Worm (Caenorhabditis elegans) whole organism, L3 larva: ENCODE results near the gene fipr-16.

Source experiments
- ZK546.5 ChIP-seq: sonication (generic microtip); optimal IDR thresholded peaks from 2 replicates; lab custom pipeline; 2017; ENCODE audit warnings: missing biosample characterization, missing genetic modification characterization
- nhr-12 ChIP-seq: fragments of 150-350 bp; optimal IDR thresholded peaks from 2 replicates; lab custom pipeline; 2014; ENCODE audit warnings: missing biosample characterization, missing genetic modification characterization
- nhr-25 ChIP-seq: sonication (generic microtip); optimal IDR thresholded peaks from 2 replicates; lab custom pipeline; 2017; ENCODE audit warnings: missing biosample characterization, missing genetic modification characterization
- nhr-28 ChIP-seq: fragments of 150-350 bp; optimal IDR thresholded peaks from 2 replicates; lab custom pipeline; 2014; ENCODE audit warnings: missing biosample characterization, missing genetic modification characterization
- pha-4 ChIP-seq: fragments of 150-350 bp; optimal IDR thresholded peaks from 2 replicates; lab custom pipeline; 2014; ENCODE audit warnings: missing biosample characterization, missing genetic modification reagents, missing genetic modification characterization
- pqm-1 ChIP-seq: fragments of 150-350 bp; optimal IDR thresholded peaks from 2 replicates; lab custom pipeline; 2017; ENCODE audit warnings: missing biosample characterization, missing genetic modification characterization, inconsistent platforms
- unc-62 ChIP-seq: fragments of 150-350 bp; sonication (generic microtip); optimal IDR thresholded peaks from 4 replicates; lab custom pipeline; 2014; ENCODE audit warnings: missing biosample characterization, missing genetic modification reagents, missing genetic modification characterization

DNA sequence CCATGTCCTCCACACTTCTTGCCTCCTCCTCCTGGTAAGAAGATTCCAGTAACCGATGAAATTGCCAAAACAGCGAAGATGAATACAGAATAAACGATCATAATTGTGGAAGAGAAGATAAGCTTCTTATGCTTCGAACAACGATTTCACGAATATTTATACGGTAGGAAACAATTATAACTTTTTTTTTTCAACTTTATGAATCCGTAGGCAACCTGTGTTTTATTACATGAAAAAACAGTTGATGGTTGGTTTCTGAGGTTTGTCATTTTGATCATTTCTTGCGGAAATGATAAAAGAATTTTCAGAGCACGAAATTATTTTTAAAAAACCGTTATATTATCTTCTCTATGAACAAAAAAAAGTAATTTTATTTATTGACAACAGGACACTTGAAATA is at the start of gene fipr-16:
- no peak for TF ChIP-seq nhr-12 (tag; lab: Kevin White, UChicago)
- TF ChIP-seq pqm-1: no peak
- TF ChIP-seq nhr-25 (tag; lab: Kevin White, UChicago): no peak
- TF ChIP-seq pha-4 (tag; lab: Kevin White, UChicago): no peak
- no peak for TF ChIP-seq ZK546.5 (tag; lab: Kevin White, UChicago)
- no peak for TF ChIP-seq nhr-28 (tag; lab: Kevin White, UChicago)
- no peak for TF ChIP-seq unc-62
